Worm (Caenorhabditis elegans): ENCODE results near the gene C09G9.5.

DNA sequence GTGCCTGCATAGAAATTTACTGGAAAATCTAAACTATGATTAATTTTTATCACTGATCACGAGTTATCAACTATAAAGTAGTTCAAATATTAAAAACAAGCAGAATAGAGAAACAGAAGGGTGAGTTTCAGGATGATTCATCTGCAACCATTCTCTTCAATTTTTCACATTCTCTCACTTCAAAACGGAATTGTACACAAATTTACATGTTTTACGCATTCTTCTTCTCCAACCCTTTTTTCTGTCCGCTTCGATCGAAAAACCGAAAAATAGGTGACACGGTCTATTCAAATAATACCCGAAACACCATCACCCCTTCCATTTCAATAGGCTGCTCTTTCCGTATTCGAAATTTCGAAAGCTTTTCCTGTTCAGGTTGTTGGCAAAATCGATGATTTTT is 47.2 kb downstream of the C09G9.5 start, which contains the start of gene D1046.4:
- no peak for TF ChIP-seq nhr-27 (tag; optimal IDR thresholded peaks at IDR 0.05)
- TF ChIP-seq athp-1 (tag; optimal IDR thresholded peaks at IDR 0.05) = no peak

All from whole organism, young adult.